Fruit fly (Drosophila melanogaster) S2 (cell line): ENCODE results near the gene Ir94g.

Experiments
- CG8478 ChIP-seq: fragments of >200 bp; optimal IDR thresholded peaks from 2 replicates; lab custom pipeline; 2018
- CTCF ChIP-seq, 2 experiments: fragments of >200 bp; optimal IDR thresholded peaks; 2 replicates each; lab custom pipeline; 2018

Ir94g gene

dm6 chr3R:23483563-23483962 is at the start of gene Ir94g:
Ir94g (plus strand) TSS chr3R:23483863.
- TF ChIP-seq CTCF (optimal IDR thresholded peaks at IDR 0.05; lab: Kevin White, UChicago): no peak
- TF ChIP-seq CG8478: no peak

- TF ChIP-seq CTCF (optimal IDR thresholded peaks at IDR 0.05; lab: Kevin White, UChicago) (no peak), CG8478 (no peak)
These were observed 45.4 kb upstream of the Ir94g start for dm6 chr3R:23438184-23438787.

dm6 chr3R:23445249-23445916 is 38.3 kb upstream of the Ir94g start:
- TF ChIP-seq CG8478 (no peak), CTCF (optimal IDR thresholded peaks at IDR 0.05; lab: Kevin White, UChicago) (no peak)

dm6 chr3R:23455866-23456265 is 27.8 kb upstream of the Ir94g start:
- no peak for TF ChIP-seq CTCF (optimal IDR thresholded peaks at IDR 0.05; lab: Kevin White, UChicago)

dm6 chr3R:23460667-23461066 is 23.0 kb upstream of the Ir94g start:
- no peak for TF ChIP-seq CTCF (optimal IDR thresholded peaks at IDR 0.05; lab: Kevin White, UChicago)

dm6 chr3R:23472011-23472958 is 11.4 kb upstream of the Ir94g start, which contains the start of gene CG4374:
CG4374 (minus strand) TSS chr3R:23472278.
- no peak for TF ChIP-seq CTCF (optimal IDR thresholded peaks at IDR 0.05; lab: Kevin White, UChicago)
- no peak for TF ChIP-seq CG8478

- no peak for TF ChIP-seq CTCF (optimal IDR thresholded peaks at IDR 0.05; lab: Kevin White, UChicago)
- no peak for TF ChIP-seq CG8478
These were observed 7.6 kb upstream of the Ir94g start for dm6 chr3R:23476085-23476484.

- TF ChIP-seq CTCF (optimal IDR thresholded peaks at IDR 0.05; lab: Kevin White, UChicago) (no peak), CG8478 (no peak)
These were observed 2.3 kb upstream of the Ir94g start, which contains the start of gene Ir94f for dm6 chr3R:23481249-23481915. Ir94f (plus strand) TSS chr3R:23481865.

- no peak for TF ChIP-seq CTCF (optimal IDR thresholded peaks at IDR 0.05; lab: Kevin White, UChicago)
- TF ChIP-seq CG8478: no peak
These were observed 3.1 kb downstream of the Ir94g start for dm6 chr3R:23486743-23487142.

dm6 chr3R:23487201-23487600 is 3.5 kb downstream of the Ir94g start, which contains the start of gene Ir94h:
Ir94h (plus strand) TSS chr3R:23487501.
- TF ChIP-seq CG8478: no peak

- no peak for TF ChIP-seq CTCF (optimal IDR thresholded peaks at IDR 0.05; lab: Kevin White, UChicago)
- no peak for TF ChIP-seq CG8478
These were observed 12.8 kb downstream of the Ir94g start for dm6 chr3R:23496488-23496887.

dm6 chr3R:23497241-23497640 is 13.6 kb downstream of the Ir94g start:
- no peak for TF ChIP-seq CG8478
- no peak for TF ChIP-seq CTCF (optimal IDR thresholded peaks at IDR 0.05; lab: Kevin White, UChicago)

- no peak for TF ChIP-seq CG8478
- TF ChIP-seq CTCF (optimal IDR thresholded peaks at IDR 0.05; lab: Kevin White, UChicago): no peak
These were observed 19.8 kb downstream of the Ir94g start for dm6 chr3R:23503511-23503910.

dm6 chr3R:23504760-23505159 is 21.1 kb downstream of the Ir94g start:
- TF ChIP-seq CG8478: no peak
- no peak for TF ChIP-seq CTCF (optimal IDR thresholded peaks at IDR 0.05; lab: Kevin White, UChicago)

dm6 chr3R:23507376-23507775 is 23.7 kb downstream of the Ir94g start, which contains the start of gene CG34289:
CG34289 (minus strand) TSS chr3R:23507476.
- no peak for TF ChIP-seq CTCF (optimal IDR thresholded peaks at IDR 0.05; lab: Kevin White, UChicago)
- TF ChIP-seq CG8478: no peak
